Worm (Caenorhabditis elegans): Measurements from ENCODE around the gene C06H2.2.

The C06H2.2 gene

DNA sequence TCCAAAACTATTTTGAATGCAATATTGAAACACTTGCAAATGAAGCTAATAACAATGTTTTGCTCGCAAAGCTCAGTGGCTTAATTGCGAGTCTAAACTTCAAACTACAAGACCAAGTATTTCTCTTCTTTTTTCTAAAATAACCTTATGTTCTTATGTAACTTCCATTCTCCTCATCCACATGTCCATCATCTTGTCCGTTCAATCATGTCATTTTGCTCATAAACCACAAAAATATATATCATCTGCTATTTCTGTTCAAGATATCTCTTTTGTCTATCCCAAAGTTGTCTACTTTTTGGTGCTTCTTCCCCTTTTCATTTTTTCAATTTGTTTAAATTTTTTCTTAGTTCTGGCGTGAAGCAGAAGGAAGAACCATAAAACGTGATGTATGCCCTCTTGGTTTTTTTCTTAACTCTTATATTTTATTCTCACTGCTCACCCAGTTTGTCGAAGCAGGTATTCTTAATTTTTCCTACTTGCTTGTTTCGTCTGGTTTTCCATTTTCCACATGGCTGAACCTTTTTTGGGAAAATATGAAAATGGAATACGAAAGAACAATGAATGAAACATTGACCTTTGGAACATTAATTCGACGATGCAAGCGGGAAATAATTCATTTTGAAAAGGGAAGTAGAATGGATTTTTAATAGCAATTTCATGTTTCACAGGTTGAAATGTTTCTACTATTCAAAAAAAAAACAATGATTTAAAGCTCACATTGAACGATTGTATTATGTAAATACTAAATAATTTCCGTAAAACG is 45.7 kb downstream of the C06H2.2 start:
- TF ChIP-seq pha-2 (tag; optimal IDR thresholded peaks at IDR 0.05) (no peak), sox-4 (tag; optimal IDR thresholded peaks at IDR 0.05) (no peak), ceh-48 (tag; optimal IDR thresholded peaks at IDR 0.05) (no peak)

DNA sequence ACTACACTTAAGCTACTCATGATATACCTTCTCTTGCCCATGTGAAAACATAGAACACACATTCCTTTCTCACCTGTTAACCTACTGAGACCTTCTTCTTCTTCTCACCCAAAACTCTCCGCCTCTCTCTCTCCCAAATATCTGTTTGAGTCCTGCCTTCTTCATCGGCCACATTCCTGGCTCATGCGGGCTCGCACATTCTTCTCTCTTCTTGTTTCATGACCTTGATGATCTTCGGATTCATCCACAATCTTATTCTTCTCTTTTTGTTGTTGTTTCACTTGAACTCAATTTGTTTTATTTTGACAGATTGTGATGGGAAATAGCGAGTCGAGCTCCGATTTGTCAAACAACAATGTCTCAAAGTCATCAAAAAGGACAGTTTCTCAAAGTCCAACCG is 46.9 kb downstream of the C06H2.2 start, which contains the start of gene T19C4.5:
TSS of gene T19C4.5 (plus strand) at position 308 of the 400 bp plus-strand sequence.
- TF ChIP-seq elt-4 (tag; optimal IDR thresholded peaks at IDR 0.05) (no peak), sox-4 (tag; optimal IDR thresholded peaks at IDR 0.05) (no peak), pha-4 (tag; optimal IDR thresholded peaks at IDR 0.05) (no peak), lin-11 (tag; optimal IDR thresholded peaks at IDR 0.05) (no peak), ama-1 (optimal IDR thresholded peaks at IDR 0.05) (no peak), dmd-4 (tag; optimal IDR thresholded peaks at IDR 0.05; ENCODE audit: borderline replicate concordance) (no peak), hlh-30 (tag; optimal IDR thresholded peaks at IDR 0.05; ENCODE audit: insufficient read depth) (no peak), ttx-3 (tag; optimal IDR thresholded peaks at IDR 0.05) (no peak), ceh-14 (tag; optimal IDR thresholded peaks at IDR 0.05) (no peak)

ce11 chrV:11172667-11173066 is 47.6 kb downstream of the C06H2.2 start:
- TF ChIP-seq ceh-2 (tag; optimal IDR thresholded peaks at IDR 0.05) (no peak), dve-1 (tag; optimal IDR thresholded peaks at IDR 0.05) (no peak), Y22D7AL.16 (tag; optimal IDR thresholded peaks at IDR 0.05) (no peak), fkh-6 (tag; optimal IDR thresholded peaks at IDR 0.05) (no peak), ceh-34 (tag; optimal IDR thresholded peaks at IDR 0.05) (no peak), C08G9.2 (tag; optimal IDR thresholded peaks at IDR 0.05) (no peak), unc-42 (tag; optimal IDR thresholded peaks at IDR 0.05) (peak; percentile 31), ceh-14 (tag; optimal IDR thresholded peaks at IDR 0.05) (no peak)

ce11 chrV:11174663-11175062 is 49.6 kb downstream of the C06H2.2 start:
- no peak for TF ChIP-seq unc-55 (GFP tag; optimal IDR thresholded peaks at IDR 0.05)
- no peak for TF ChIP-seq pha-2 (tag; optimal IDR thresholded peaks at IDR 0.05)
- TF ChIP-seq pqm-1 (tag; optimal IDR thresholded peaks at IDR 0.05): no peak
- no peak for TF ChIP-seq hlh-6 (tag; optimal IDR thresholded peaks at IDR 0.05)
- TF ChIP-seq ama-1 (optimal IDR thresholded peaks at IDR 0.05): no peak
- no peak for TF ChIP-seq T23F11.4 (GFP tag; optimal IDR thresholded peaks at IDR 0.05)
- no peak for TF ChIP-seq ceh-34 (tag; optimal IDR thresholded peaks at IDR 0.05)
- no peak for TF ChIP-seq hlh-15 (tag; optimal IDR thresholded peaks at IDR 0.05)
- TF ChIP-seq K02D7.2 (tag; optimal IDR thresholded peaks at IDR 0.05): no peak
- TF ChIP-seq ceh-6 (GFP tag; optimal IDR thresholded peaks at IDR 0.05): no peak
- TF ChIP-seq zip-5 (tag; optimal IDR thresholded peaks at IDR 0.05): no peak
- TF ChIP-seq madf-2 (tag; optimal IDR thresholded peaks at IDR 0.05): no peak
- TF ChIP-seq npax-4 (tag; optimal IDR thresholded peaks at IDR 0.05): no peak
- TF ChIP-seq ceh-19 (GFP tag; optimal IDR thresholded peaks at IDR 0.05): no peak
- TF ChIP-seq lim-6 (tag; optimal IDR thresholded peaks at IDR 0.05): no peak
